Worm (Caenorhabditis elegans) whole organism, young adult: ENCODE measurements around the gene piit-1.

Source experiments
- K12H6.12 ChIP-seq: fragments of 200-800 bp; sonication (Bioruptor generic); optimal IDR thresholded peaks from 2 replicates; lab custom pipeline; 2018; ENCODE audit warnings: mild to moderate bottlenecking, missing genetic modification characterization, missing compliant biosample characterization
- bed-2 ChIP-seq: fragments of 200-800 bp; sonication (Bioruptor generic); IDR thresholded peaks from 2 replicates; pipeline ENCODE4 v1.3.6; 2022; ENCODE audit warnings: missing genetic modification reagents, missing genetic modification characterization, missing compliant biosample characterization
- ceh-27 ChIP-seq: fragments of 200-800 bp; sonication (Bioruptor generic); optimal IDR thresholded peaks from 2 replicates; lab custom pipeline; 2018; ENCODE audit warnings: mild to moderate bottlenecking, missing genetic modification characterization, moderate library complexity, missing compliant biosample characterization
- ceh-79 ChIP-seq: sonication (generic microtip); optimal IDR thresholded peaks from 2 replicates; lab custom pipeline; 2017; ENCODE audit warnings: mild to moderate bottlenecking, missing genetic modification characterization, missing compliant biosample characterization
- tlf-1 ChIP-seq: fragments of 200-800 bp; sonication (Bioruptor generic); optimal IDR thresholded peaks from 2 replicates; lab custom pipeline; 2018; ENCODE audit warnings: mild to moderate bottlenecking, missing genetic modification characterization, missing compliant biosample characterization

DNA sequence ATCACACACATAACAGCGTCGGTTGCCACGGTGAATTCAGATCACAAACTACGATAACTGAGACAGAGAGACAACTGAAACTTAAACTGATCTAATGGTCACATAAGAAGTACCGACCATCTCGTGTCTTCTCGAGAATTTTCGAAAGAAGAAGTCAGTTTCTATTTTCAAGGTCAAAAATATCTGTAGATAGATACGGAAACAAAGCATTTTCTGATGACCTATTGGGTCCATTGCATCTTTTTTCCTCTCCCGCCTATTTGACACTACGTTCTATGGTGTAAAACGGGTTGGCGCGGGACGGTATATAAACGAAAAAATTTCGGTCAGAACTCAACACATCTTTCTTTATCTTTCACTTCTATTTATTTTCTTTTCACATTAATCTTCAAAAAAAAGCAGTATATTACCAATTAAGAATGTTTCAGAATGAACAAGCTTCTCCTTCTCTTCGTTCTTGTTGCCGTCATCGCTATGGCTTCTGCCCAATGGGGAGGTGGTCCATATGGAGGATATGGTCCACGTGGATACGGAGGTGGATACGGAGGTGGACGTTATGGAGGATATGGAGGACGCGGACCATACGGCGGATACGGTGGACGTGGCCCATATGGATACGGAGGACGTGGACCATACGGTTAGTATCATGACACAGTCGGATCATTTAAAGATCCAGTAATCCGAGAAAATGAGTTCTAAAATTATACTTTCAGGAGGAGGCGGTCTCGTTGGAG lies 6.2 kb upstream of the piit-1 start, which contains the start of gene nlp-24:
- TF ChIP-seq K12H6.12 (tag; lab: Kevin White, UChicago) (no peak), bed-2 (GFP tag; lab: Robert Waterston, UW) (no peak), ceh-79 (tag; lab: Kevin White, UChicago) (no peak), ceh-27 (GFP tag; lab: Kevin White, UChicago) (no peak), tlf-1 (GFP tag; lab: Kevin White, UChicago) (no peak)
